Worm (Caenorhabditis elegans) whole organism, young adult: ENCODE measurements around the gene pigk-1.

Experiments
- F10E7.11 ChIP-seq: sonication (generic microtip); optimal IDR thresholded peaks from 2 replicates; lab custom pipeline; 2017; ENCODE audit warnings: mild to moderate bottlenecking, missing genetic modification characterization, moderate library complexity, missing compliant biosample characterization
- ama-1 ChIP-seq, 3 experiments: fragments of 150-350 bp in 1 of 3; sonication (generic microtip) in 2 of 3; optimal IDR thresholded peaks; 2 replicates each; lab custom pipeline; 2014 to 2018; ENCODE audit warnings: missing biosample characterization in 2 of 3, missing genetic modification characterization in 2 of 3, missing genetic modification reagents in 2 of 3
- attf-6 ChIP-seq: fragments of 200-800 bp; sonication (Bioruptor generic); IDR thresholded peaks from 2 replicates; pipeline ENCODE4 v1.3.6; 2022; ENCODE audit warnings: missing genetic modification reagents, missing genetic modification characterization, missing compliant biosample characterization
- ceh-79 ChIP-seq: sonication (generic microtip); optimal IDR thresholded peaks from 2 replicates; lab custom pipeline; 2017; ENCODE audit warnings: mild to moderate bottlenecking, missing genetic modification characterization, missing compliant biosample characterization
- nfya-2 ChIP-seq: fragments of 200-800 bp; sonication (Bioruptor generic); IDR thresholded peaks from 2 replicates; pipeline ENCODE4 v1.3.6; 2022; ENCODE audit warnings: missing genetic modification reagents, missing genetic modification characterization, missing compliant biosample characterization
- pha-4 ChIP-seq: fragments of 150-350 bp; sonication (generic microtip); optimal IDR thresholded peaks from 2 replicates; lab custom pipeline; 2014; ENCODE audit warnings: missing biosample characterization, missing genetic modification reagents, missing genetic modification characterization
- unc-62 ChIP-seq: fragments of 150-350 bp; optimal IDR thresholded peaks from 2 replicates; lab custom pipeline; 2014; ENCODE audit warnings: missing biosample characterization, missing genetic modification reagents, missing genetic modification characterization
- ztf-22 ChIP-seq: fragments of 200-800 bp; sonication (Bioruptor generic); optimal IDR thresholded peaks from 2 replicates; lab custom pipeline; 2018; ENCODE audit warnings: mild to moderate bottlenecking, missing genetic modification characterization, moderate library complexity, missing compliant biosample characterization

- TF ChIP-seq nfya-2 (GFP tag; lab: Robert Waterston, UW) = no peak
- no peak for TF ChIP-seq ceh-79 (tag; lab: Kevin White, UChicago)
- TF ChIP-seq ama-1 (optimal IDR thresholded peaks at IDR 0.05; lab: Kevin White, UChicago) = no peak
- TF ChIP-seq ama-1 (GFP tag; optimal IDR thresholded peaks at IDR 0.05; lab: Kevin White, UChicago) = no peak
- TF ChIP-seq ztf-22 (GFP tag; lab: Kevin White, UChicago) = no peak
- no peak for TF ChIP-seq attf-6
- TF ChIP-seq unc-62 (GFP tag; lab: Kevin White, UChicago) = no peak
- TF ChIP-seq F10E7.11 (tag; lab: Kevin White, UChicago) = no peak
- no peak for TF ChIP-seq pha-4 (tag; lab: Kevin White, UChicago)
Observed at ce11 chrIV:11131268-11131667, 21.4 kb upstream of the pigk-1 start, which contains the start of gene ard-1.
